Worm (Caenorhabditis elegans): Measurements from ENCODE around the gene K02D10.3.
A peak's percentile ranks its signal among the peaks of the same experiment; 100 is the strongest.

K02D10.3 gene

DNA sequence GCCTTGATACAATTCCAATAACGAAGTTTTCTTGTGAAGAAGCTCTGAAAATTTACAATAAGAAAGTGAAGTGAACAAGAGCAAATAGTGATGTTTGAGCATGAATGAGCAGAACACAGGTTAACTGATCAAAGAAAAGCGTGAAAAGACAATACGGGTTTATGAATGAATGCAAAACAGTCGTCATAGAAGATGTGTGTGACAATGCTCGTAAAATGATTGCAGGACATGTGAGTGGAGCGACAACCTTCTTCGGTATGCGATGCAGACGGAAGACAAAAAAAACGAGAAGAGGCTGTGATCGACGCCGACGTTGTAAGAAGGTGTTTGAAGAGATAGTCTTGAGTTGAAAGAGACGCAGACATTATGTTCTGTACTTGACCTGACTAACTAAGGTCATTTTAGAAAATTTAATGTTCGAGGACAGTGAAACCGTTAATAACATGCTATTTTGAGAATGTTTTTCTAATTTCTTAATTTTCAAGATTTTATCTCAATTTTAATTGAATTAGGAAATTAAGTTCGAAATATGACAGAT, 4.4 kb downstream of the K02D10.3 start, which contains the start of gene mig-22:
TSS of gene mig-22 (minus strand) at position 51 of the 538 bp plus-strand sequence.
- TF ChIP-seq blmp-1 (tag; optimal IDR thresholded peaks at IDR 0.05) (peak; percentile 3), hpl-2 (GFP tag; optimal IDR thresholded peaks at IDR 0.05) (no peak), efl-1 (optimal IDR thresholded peaks at IDR 0.05) (no peak), efl-1 (GFP tag; optimal IDR thresholded peaks at IDR 0.05 in 1 of 2) (peak in 1 of 2 experiments; percentile 27), sox-4 (tag; optimal IDR thresholded peaks at IDR 0.05) (no peak), lsy-2 (tag; optimal IDR thresholded peaks at IDR 0.05) (peak in 1 of 2 experiments; percentile 9), fkh-4 (tag; optimal IDR thresholded peaks at IDR 0.05; ENCODE audit: borderline replicate concordance) (no peak), nhr-90 (tag; optimal IDR thresholded peaks at IDR 0.05; ENCODE audit: poor library complexity) (no peak), nhr-85 (tag) (peak; percentile 77), nhr-76 (tag; optimal IDR thresholded peaks at IDR 0.05) (no peak)

DNA sequence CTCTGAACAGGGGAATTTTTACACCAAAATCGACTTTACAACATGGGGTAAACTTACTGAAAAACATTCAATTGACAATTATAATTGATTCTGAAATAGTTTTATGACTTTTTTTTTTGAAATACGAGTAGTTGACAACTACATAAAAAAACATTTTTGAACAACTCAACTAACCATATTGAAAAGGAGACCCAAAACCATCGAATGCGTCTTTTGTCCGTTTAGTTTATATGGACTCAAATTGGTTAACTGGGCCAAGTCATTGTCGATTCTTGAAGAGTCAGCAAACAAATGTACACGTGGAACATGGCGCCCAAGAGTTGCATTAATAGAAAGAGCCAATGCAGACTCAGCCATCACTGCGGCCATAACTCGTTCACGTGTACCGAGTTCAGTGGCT, 5.3 kb downstream of the K02D10.3 start:
- TF ChIP-seq alr-1 (tag; optimal IDR thresholded peaks at IDR 0.05; ENCODE audit: borderline replicate concordance) (no peak), nhr-77 (tag; optimal IDR thresholded peaks at IDR 0.05) (no peak), C04F5.9 (tag; optimal IDR thresholded peaks at IDR 0.05) (no peak), lsy-2 (tag; optimal IDR thresholded peaks at IDR 0.05) (no peak), pax-3 (tag; optimal IDR thresholded peaks at IDR 0.05) (no peak), nhr-85 (tag) (no peak), lin-35 (GFP tag; optimal IDR thresholded peaks at IDR 0.05) (no peak), jun-1 (tag; optimal IDR thresholded peaks at IDR 0.05) (no peak), hpl-2 (GFP tag; optimal IDR thresholded peaks at IDR 0.05) (no peak), ceh-88 (GFP tag; IDR thresholded peaks at IDR 0.05) (no peak), lin-13 (GFP tag; optimal IDR thresholded peaks at IDR 0.05) (no peak), zip-4 (GFP tag; optimal IDR thresholded peaks at IDR 0.05) (no peak), efl-1 (optimal IDR thresholded peaks at IDR 0.05) (no peak), efl-1 (GFP tag; optimal IDR thresholded peaks at IDR 0.05 in 1 of 2) (no peak), unc-98 (GFP tag; IDR thresholded peaks at IDR 0.05) (no peak)

DNA sequence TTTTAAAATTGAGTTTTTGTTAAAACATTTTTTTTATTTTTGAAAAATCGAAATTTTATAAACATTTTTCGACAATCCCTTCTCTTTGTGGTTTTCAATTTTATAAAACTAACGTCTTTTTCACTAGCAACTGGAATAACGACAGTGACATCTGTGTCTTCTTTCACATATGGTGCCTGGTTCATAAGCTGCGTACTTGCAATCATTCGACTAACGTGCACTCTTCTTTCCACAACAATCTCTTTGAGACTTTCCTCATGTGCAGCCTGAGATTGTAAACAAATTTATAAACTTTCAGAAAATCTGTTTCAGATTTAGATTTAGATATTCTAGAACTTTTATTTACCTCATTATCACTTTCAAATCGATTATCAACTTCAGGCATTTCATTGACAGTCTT, 6.7 kb downstream of the K02D10.3 start:
- TF ChIP-seq dsc-1 (tag; optimal IDR thresholded peaks at IDR 0.05), result peak; percentile 60
- no peak for TF ChIP-seq ceh-63 (GFP tag; optimal IDR thresholded peaks at IDR 0.05)

DNA sequence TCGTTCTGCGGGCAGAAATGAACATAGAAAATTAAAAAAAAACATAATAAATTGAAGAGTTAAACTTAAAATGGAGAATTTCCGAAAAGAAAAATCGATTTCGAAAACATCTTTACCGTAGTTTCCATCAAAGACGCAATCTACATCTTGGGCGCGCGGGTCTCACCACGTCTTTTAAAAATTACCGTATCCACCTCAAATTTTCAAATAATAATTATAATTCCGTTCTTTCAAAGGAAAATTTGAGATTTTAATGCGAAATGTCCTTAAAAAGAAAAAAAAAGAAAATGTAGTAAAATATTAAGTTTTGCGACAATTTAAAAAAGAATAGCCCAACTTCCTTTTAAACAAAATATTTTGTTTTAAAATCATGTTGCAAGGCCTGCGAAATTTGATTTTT, 8.6 kb downstream of the K02D10.3 start:
- TF ChIP-seq ces-1 (GFP tag; optimal IDR thresholded peaks at IDR 0.05) (no peak), sox-4 (tag; optimal IDR thresholded peaks at IDR 0.05) (no peak), efl-1 (optimal IDR thresholded peaks at IDR 0.05) (no peak), efl-1 (GFP tag; optimal IDR thresholded peaks at IDR 0.05 in 1 of 2) (peak in 1 of 2 experiments; percentile 79), ceh-63 (GFP tag; optimal IDR thresholded peaks at IDR 0.05) (no peak), alr-1 (tag; optimal IDR thresholded peaks at IDR 0.05; ENCODE audit: borderline replicate concordance) (no peak)

DNA sequence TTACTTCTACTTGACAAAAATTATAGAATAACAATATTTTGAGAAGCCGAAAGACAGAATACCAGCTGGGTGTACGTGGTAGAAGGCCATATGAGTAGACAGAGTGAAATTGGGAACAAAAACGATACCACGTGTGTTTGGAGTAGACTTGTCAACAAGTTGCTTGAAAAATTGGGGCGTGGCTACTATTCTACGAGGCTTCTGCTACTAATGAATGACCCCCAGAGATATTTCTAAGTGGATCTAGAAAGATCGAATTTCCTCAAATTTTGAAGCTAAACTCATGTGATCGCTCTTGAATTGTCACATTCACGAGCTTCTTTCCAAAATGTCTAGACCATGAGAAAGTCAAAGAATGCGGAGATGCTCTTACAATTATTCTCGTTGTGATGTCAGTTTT, 9.7 kb downstream of the K02D10.3 start:
- TF ChIP-seq egl-27 (tag; optimal IDR thresholded peaks at IDR 0.05) (no peak), dsc-1 (tag; optimal IDR thresholded peaks at IDR 0.05) (peak; percentile 56), fkh-4 (tag; optimal IDR thresholded peaks at IDR 0.05; ENCODE audit: borderline replicate concordance) (peak; percentile 21)

DNA sequence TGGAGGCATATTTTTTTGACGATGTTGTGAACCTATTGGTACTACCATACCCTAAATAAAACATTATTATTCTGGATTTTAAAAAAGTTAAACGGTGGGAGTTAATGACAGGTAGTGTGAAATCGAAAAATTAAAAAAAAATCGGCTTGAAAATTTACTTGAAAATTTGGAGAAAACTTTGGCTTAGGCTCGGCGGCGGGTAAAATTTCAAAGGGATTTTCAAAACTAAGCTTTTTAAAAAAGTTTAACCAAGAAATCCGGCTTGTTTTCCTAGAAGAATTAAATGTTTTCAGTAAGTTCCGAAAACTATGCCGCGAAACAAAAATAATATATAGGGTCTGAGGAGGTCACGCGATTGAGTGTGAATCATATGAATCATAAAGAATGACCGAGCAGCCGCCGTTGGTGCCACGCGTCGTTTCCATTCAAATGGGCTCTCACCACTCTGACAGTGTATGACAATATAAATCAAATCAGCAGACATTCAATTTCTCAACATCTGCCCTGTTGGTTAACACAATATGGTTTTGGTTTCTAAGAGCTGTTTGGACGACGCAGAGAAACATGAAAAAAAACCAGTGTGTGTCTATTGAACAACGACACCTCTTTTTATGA, 10.6 kb downstream of the K02D10.3 start, which contains the start of gene aak-1:
TSS of gene aak-1 (minus strand) at position 51 of the 615 bp plus-strand sequence.
- peak; percentile 66 for TF ChIP-seq dsc-1 (tag; optimal IDR thresholded peaks at IDR 0.05)
- TF ChIP-seq pax-3 (tag; optimal IDR thresholded peaks at IDR 0.05), result no peak
- TF ChIP-seq fkh-4 (tag; optimal IDR thresholded peaks at IDR 0.05; ENCODE audit: borderline replicate concordance), result peak; percentile 7
- no peak for TF ChIP-seq jun-1 (tag; optimal IDR thresholded peaks at IDR 0.05)
- TF ChIP-seq efl-1 (optimal IDR thresholded peaks at IDR 0.05), result no peak
- TF ChIP-seq efl-1 (GFP tag; optimal IDR thresholded peaks at IDR 0.05 in 1 of 2), result peak in 1 of 2 experiments; percentile 86

DNA sequence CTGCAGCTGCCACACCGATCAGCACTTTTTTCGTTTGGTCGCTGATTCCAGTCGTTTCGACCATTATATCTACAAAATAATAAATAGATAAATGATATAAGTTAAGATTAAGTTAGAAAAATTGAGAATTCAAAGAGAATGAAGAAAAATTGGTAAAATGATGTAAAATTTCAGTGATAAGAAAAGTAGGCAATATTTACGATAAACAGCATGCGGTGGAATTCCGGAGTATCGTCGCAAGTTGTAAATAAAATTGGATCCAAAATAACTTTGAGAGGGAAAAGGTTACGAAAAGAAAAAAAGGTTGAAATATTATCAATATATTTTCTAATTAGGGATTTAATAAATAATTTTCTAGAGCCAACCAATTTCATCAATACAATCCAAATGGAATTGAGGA, 17.1 kb downstream of the K02D10.3 start, which contains the start of gene tomm-70:
TSS of gene tomm-70 (minus strand) at position 69 of the 400 bp plus-strand sequence.
- TF ChIP-seq tbx-2 (tag; optimal IDR thresholded peaks at IDR 0.05), result no peak
- TF ChIP-seq lin-35 (GFP tag; optimal IDR thresholded peaks at IDR 0.05), result peak; percentile 19 to 51
- peak; percentile 25 for TF ChIP-seq mep-1 (tag; optimal IDR thresholded peaks at IDR 0.05)
- peak; percentile 14 to 61 for TF ChIP-seq lsy-2 (tag; optimal IDR thresholded peaks at IDR 0.05)
- TF ChIP-seq swsn-7 (tag; optimal IDR thresholded peaks at IDR 0.05), result peak; percentile 2
- peak; percentile 15 to 45 for TF ChIP-seq efl-1 (optimal IDR thresholded peaks at IDR 0.05)
- peak; percentile 26 to 89 for TF ChIP-seq efl-1 (GFP tag; optimal IDR thresholded peaks at IDR 0.05 in 1 of 2)
- peak; percentile 35 for TF ChIP-seq blmp-1 (tag; optimal IDR thresholded peaks at IDR 0.05)
- peak; percentile 22 for TF ChIP-seq nhr-71 (tag; optimal IDR thresholded peaks at IDR 0.05)
- TF ChIP-seq pqm-1 (tag; optimal IDR thresholded peaks at IDR 0.05), result no peak
- TF ChIP-seq nhr-47 (tag; optimal IDR thresholded peaks at IDR 0.05), result no peak
- peak in 2 of 3 experiments; percentile 25 to 58 for TF ChIP-seq dpl-1 (GFP tag; optimal IDR thresholded peaks at IDR 0.05)
- no peak for TF ChIP-seq zag-1 (tag; optimal IDR thresholded peaks at IDR 0.05)
- peak; percentile 24 for TF ChIP-seq snu-23 (GFP tag; optimal IDR thresholded peaks at IDR 0.05)
- TF ChIP-seq hpl-2 (GFP tag; optimal IDR thresholded peaks at IDR 0.05), result no peak
- peak; percentile 40 for TF ChIP-seq nhr-85 (tag)
